Worm (Caenorhabditis elegans) whole organism, late embryonic: Measurements from ENCODE around the gene ntp-1.

Experiments
- C08G9.2 ChIP-seq: sonication (generic microtip); optimal IDR thresholded peaks from 2 replicates; lab custom pipeline; 2016; ENCODE audit warnings: mild to moderate bottlenecking, missing genetic modification characterization, moderate library complexity, missing compliant biosample characterization
- ama-1 ChIP-seq: fragments of 150-350 bp; optimal IDR thresholded peaks from 2 replicates; lab custom pipeline; 2014
- ceh-14 ChIP-seq: sonication (generic microtip); optimal IDR thresholded peaks from 2 replicates; lab custom pipeline; 2016; ENCODE audit warnings: missing genotype, missing genetic modification characterization, missing compliant biosample characterization
- ceh-18 ChIP-seq: sonication (generic microtip); optimal IDR thresholded peaks from 2 replicates; lab custom pipeline; 2016; ENCODE audit warnings: missing genetic modification characterization, missing compliant biosample characterization
- ceh-19 ChIP-seq: fragments of 200-800 bp; sonication (Bioruptor generic); optimal IDR thresholded peaks from 2 replicates; lab custom pipeline; 2018; ENCODE audit warnings: mild to moderate bottlenecking, missing genetic modification characterization, missing compliant biosample characterization
- ceh-2 ChIP-seq: sonication (generic microtip); optimal IDR thresholded peaks from 2 replicates; lab custom pipeline; 2016; ENCODE audit warnings: missing genotype, missing genetic modification characterization, missing compliant biosample characterization
- ceh-24 ChIP-seq: sonication (generic microtip); optimal IDR thresholded peaks from 2 replicates; lab custom pipeline; 2016; ENCODE audit warnings: mild to moderate bottlenecking, missing genetic modification characterization, missing compliant biosample characterization
- ceh-30 ChIP-seq: fragments of 150-350 bp; optimal IDR thresholded peaks from 2 replicates; lab custom pipeline; 2014; ENCODE audit warnings: missing biosample characterization, missing genetic modification characterization
- ceh-45 ChIP-seq: fragments of 200-800 bp; sonication (Bioruptor generic); IDR thresholded peaks from 2 replicates; pipeline ENCODE4 v1.3.6; 2022; ENCODE audit warnings: missing genetic modification reagents, missing genetic modification characterization, missing compliant biosample characterization
- ceh-6 ChIP-seq: fragments of 200-800 bp; sonication (Bioruptor generic); optimal IDR thresholded peaks from 2 replicates; lab custom pipeline; 2018; ENCODE audit warnings: mild to moderate bottlenecking, missing genetic modification characterization, missing compliant biosample characterization
- che-1 ChIP-seq: sonication (generic microtip); optimal IDR thresholded peaks from 2 replicates; lab custom pipeline; 2016; ENCODE audit warnings: mild to moderate bottlenecking, missing genetic modification characterization, missing compliant biosample characterization
- dve-1 ChIP-seq: sonication (generic microtip); optimal IDR thresholded peaks from 2 replicates; lab custom pipeline; 2017; ENCODE audit warnings: antibody characterized with exemption, mild to moderate bottlenecking, missing genetic modification characterization, missing compliant biosample characterization
- elt-2 ChIP-seq: sonication (generic microtip); optimal IDR thresholded peaks from 2 replicates; lab custom pipeline; 2016; ENCODE audit warnings: missing genetic modification reagents, missing genetic modification characterization, missing compliant biosample characterization
- ets-4 ChIP-seq: sonication (generic microtip); optimal IDR thresholded peaks from 2 replicates; lab custom pipeline; 2016; ENCODE audit warnings: missing genetic modification characterization, missing compliant biosample characterization
- eyg-1 ChIP-seq: sonication (generic microtip); optimal IDR thresholded peaks from 2 replicates; lab custom pipeline; 2016; ENCODE audit warnings: missing genotype, missing genetic modification characterization, missing compliant biosample characterization
- fax-1 ChIP-seq: sonication (generic microtip); optimal IDR thresholded peaks from 2 replicates; lab custom pipeline; 2016; ENCODE audit warnings: missing genotype, missing genetic modification characterization, missing compliant biosample characterization
- fkh-10 ChIP-seq: fragments of 150-350 bp; optimal IDR thresholded peaks from 2 replicates; lab custom pipeline; 2014; ENCODE audit warnings: missing biosample characterization, missing genetic modification reagents, missing genetic modification characterization
- fkh-6 ChIP-seq: sonication (generic microtip); optimal IDR thresholded peaks from 2 replicates; lab custom pipeline; 2016; ENCODE audit warnings: missing genetic modification characterization, missing compliant biosample characterization
- gmeb-2 ChIP-seq: sonication (generic microtip); optimal IDR thresholded peaks from 2 replicates; lab custom pipeline; 2016; ENCODE audit warnings: missing genetic modification characterization, inconsistent platforms, missing compliant biosample characterization
- hlh-13 ChIP-seq: fragments of 200-800 bp; sonication (Bioruptor generic); optimal IDR thresholded peaks from 2 replicates; lab custom pipeline; 2018; ENCODE audit warnings: mild to moderate bottlenecking, missing genetic modification characterization, missing compliant biosample characterization
- hlh-30 ChIP-seq: sonication (generic microtip); optimal IDR thresholded peaks from 2 replicates; lab custom pipeline; 2017; ENCODE audit warnings: antibody characterized with exemption, missing genetic modification characterization, missing compliant biosample characterization; ENCODE audit not compliant: insufficient read depth
- hlh-6 ChIP-seq: sonication (generic microtip); optimal IDR thresholded peaks from 2 replicates; lab custom pipeline; 2016; ENCODE audit warnings: missing genotype, missing genetic modification characterization, missing compliant biosample characterization
- hlh-8 ChIP-seq: sonication (generic microtip); optimal IDR thresholded peaks from 2 replicates; lab custom pipeline; 2016; ENCODE audit warnings: missing genotype, missing genetic modification characterization, missing compliant biosample characterization
- nhr-11 ChIP-seq: fragments of 150-350 bp; optimal IDR thresholded peaks from 2 replicates; lab custom pipeline; 2014; ENCODE audit warnings: missing biosample characterization, missing genetic modification characterization
- nhr-232 ChIP-seq: sonication (generic microtip); optimal IDR thresholded peaks from 2 replicates; lab custom pipeline; 2016; ENCODE audit warnings: missing genetic modification characterization, missing compliant biosample characterization
- npax-4 ChIP-seq: sonication (generic microtip); optimal IDR thresholded peaks from 2 replicates; lab custom pipeline; 2016; ENCODE audit warnings: missing genetic modification characterization, missing compliant biosample characterization
- odd-2 ChIP-seq: sonication (generic microtip); optimal IDR thresholded peaks from 2 replicates; lab custom pipeline; 2017; ENCODE audit warnings: antibody characterized with exemption, mild to moderate bottlenecking, missing genetic modification characterization, missing compliant biosample characterization
- pag-3 ChIP-seq: sonication (generic microtip); optimal IDR thresholded peaks from 2 replicates; lab custom pipeline; 2016; ENCODE audit warnings: missing compliant biosample characterization, missing genetic modification characterization, borderline replicate concordance
- pat-9 ChIP-seq: fragments of 200-800 bp; sonication (Bioruptor generic); optimal IDR thresholded peaks from 2 replicates; lab custom pipeline; 2018; ENCODE audit warnings: mild to moderate bottlenecking, missing genetic modification characterization, moderate library complexity, missing compliant biosample characterization
- pax-1 ChIP-seq: fragments of 150-350 bp; optimal IDR thresholded peaks from 2 replicates; lab custom pipeline; 2014; ENCODE audit warnings: missing biosample characterization, missing genetic modification characterization
- pha-2 ChIP-seq: sonication (generic microtip); optimal IDR thresholded peaks from 2 replicates; lab custom pipeline; 2017; ENCODE audit warnings: mild to moderate bottlenecking, missing genetic modification characterization, missing compliant biosample characterization
- pha-4 ChIP-seq: fragments of 150-350 bp; optimal IDR thresholded peaks from 2 replicates; lab custom pipeline; 2018; ENCODE audit warnings: missing biosample characterization, missing genetic modification reagents, missing genetic modification characterization
- sdc-2 ChIP-seq: sonication (generic microtip); optimal IDR thresholded peaks from 2 replicates; lab custom pipeline; 2016; ENCODE audit warnings: missing genotype, missing genetic modification characterization, missing compliant biosample characterization
- sox-4 ChIP-seq: sonication (generic microtip); optimal IDR thresholded peaks from 2 replicates; lab custom pipeline; 2017; ENCODE audit warnings: mild to moderate bottlenecking, missing genetic modification characterization, inconsistent platforms, missing compliant biosample characterization
- tbx-2 ChIP-seq: sonication (generic microtip); optimal IDR thresholded peaks from 2 replicates; lab custom pipeline; 2016; ENCODE audit warnings: missing genetic modification characterization, missing compliant biosample characterization
- tbx-7 ChIP-seq: sonication (generic microtip); optimal IDR thresholded peaks from 2 replicates; lab custom pipeline; 2016; ENCODE audit warnings: missing genotype, missing genetic modification characterization, missing compliant biosample characterization
- ttx-3 ChIP-seq: sonication (generic microtip); optimal IDR thresholded peaks from 2 replicates; lab custom pipeline; 2016; ENCODE audit warnings: missing genetic modification reagents, missing genetic modification characterization, missing compliant biosample characterization
- unc-3 ChIP-seq, 2 experiments: fragments of 200-800 bp in 1 of 2; sonication (Bioruptor generic) in 1 of 2; sonication (generic microtip) in 1 of 2; conservative IDR thresholded peaks in 1 of 2; optimal IDR thresholded peaks in 1 of 2; 2 replicates each; pipeline versions ENCODE4 v1.3.6 to Lab custom; 2016 to 2022; ENCODE audit warnings: missing compliant biosample characterization in 2 of 2, missing genetic modification characterization in 2 of 2, missing genetic modification reagents in 1 of 2
- unc-55 ChIP-seq: sonication (generic microtip); optimal IDR thresholded peaks from 2 replicates; lab custom pipeline; 2017; ENCODE audit warnings: missing biosample characterization, missing genetic modification reagents, missing genetic modification characterization
- unc-86 ChIP-seq: sonication (generic microtip); optimal IDR thresholded peaks from 2 replicates; lab custom pipeline; 2016; ENCODE audit warnings: missing genetic modification characterization, missing compliant biosample characterization

The ntp-1 gene

DNA sequence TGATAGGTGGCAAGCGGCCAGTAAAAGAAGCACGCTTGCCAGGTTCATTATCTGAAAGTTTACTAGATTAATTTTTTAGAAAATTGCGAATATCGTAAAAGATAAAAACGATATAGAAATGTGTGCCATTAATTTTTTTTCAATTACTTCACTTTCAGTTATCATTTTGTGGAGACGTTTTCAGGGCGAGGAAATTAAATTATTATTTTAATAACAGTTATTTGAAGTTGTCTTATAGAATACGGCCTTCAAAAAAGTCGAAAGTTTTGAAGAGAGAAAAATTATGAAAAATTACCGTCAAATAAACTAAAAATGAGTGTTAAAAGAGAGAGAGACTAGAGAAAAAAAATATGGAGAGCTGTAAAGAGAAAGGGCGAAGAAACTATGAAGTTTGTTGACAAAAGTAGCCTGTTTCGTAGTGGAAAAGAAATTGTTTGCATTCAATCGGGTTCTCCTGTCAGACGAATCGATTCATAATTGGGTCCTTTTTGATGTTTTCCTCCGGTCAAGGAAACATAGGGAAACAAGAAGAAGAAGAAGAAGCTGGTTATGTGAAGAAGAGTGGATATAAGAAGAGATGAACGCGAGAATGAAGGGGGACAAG is 40.1 kb upstream of the ntp-1 start, which contains the start of gene erp-44.2:
erp-44.2 (minus strand) TSS at position 51 of the 604 bp plus-strand sequence.
- TF ChIP-seq hlh-6, result no peak
- no peak for TF ChIP-seq pha-2
- no peak for TF ChIP-seq elt-2 (tag; lab: Kevin White, UChicago)
- no peak for TF ChIP-seq ets-4
- TF ChIP-seq unc-55 (GFP tag; lab: Kevin White, UChicago), result no peak
- TF ChIP-seq unc-3 (GFP tag; conservative IDR thresholded peaks at IDR 0.05; lab: Robert Waterston, UW), result no peak
- no peak for TF ChIP-seq unc-3 (tag; optimal IDR thresholded peaks at IDR 0.05; lab: Kevin White, UChicago)
- TF ChIP-seq ceh-18, result no peak
- no peak for TF ChIP-seq tbx-7 (tag; lab: Kevin White, UChicago)
- no peak for TF ChIP-seq nhr-11 (tag; lab: Kevin White, UChicago)
- no peak for TF ChIP-seq hlh-13 (GFP tag; lab: Kevin White, UChicago)

DNA sequence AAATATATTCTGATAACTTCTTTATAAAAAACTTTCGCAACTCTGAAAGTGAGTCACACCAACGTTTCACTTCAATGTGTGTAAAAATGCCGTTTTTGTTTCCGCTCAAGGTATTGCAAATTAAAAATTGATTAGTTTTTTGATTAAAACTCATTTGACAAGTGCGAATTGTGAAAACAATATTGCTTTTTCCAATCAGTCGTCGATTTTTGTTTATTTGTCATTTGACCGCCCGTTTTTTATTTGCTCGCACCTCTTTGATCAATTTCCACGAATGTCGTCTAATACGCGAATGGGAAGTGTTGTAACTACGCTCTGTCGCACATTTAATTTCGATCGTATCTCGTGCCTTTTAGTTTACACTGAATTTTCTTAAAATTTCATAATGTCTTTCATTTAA is 35.5 kb upstream of the ntp-1 start, which contains the start of gene mvb-12:
mvb-12 (plus strand) TSS at position 375 of the 400 bp plus-strand sequence.
- peak; percentile 29 for TF ChIP-seq hlh-30 (tag; lab: Kevin White, UChicago)
- TF ChIP-seq ceh-14 (tag; lab: Kevin White, UChicago), result peak; percentile 40
- TF ChIP-seq ceh-30 (tag; lab: Kevin White, UChicago), result no peak

DNA sequence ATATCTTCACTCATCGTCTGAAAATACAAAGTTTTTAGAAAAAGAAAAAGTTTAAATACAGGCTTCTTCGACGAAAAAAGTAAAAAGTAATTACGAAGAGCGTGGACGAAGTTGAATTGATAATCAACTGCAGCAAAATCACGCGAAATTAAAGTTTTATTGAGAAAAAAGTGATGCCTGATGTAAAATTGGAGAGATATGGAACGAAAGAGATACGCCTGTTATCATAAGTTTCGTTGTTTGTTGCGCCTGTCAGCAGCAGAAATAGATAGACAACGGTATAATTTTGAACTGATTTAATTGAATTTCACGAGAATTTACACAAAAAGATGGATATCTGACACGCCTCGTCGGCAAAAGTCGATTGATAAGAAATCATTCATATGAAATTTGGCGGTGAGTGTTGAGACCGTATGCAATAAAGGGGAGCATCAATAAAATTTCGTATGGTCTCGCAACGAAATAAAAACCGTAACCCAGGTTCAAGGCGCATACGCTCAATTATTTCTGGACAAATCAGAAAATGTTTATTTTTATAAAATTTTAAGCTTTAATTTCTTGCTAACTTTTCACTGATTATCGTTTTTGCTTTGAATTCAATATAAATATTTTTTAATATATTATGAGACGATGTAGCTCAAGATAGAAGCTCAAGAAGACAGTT is 34.8 kb upstream of the ntp-1 start, which contains the start of gene C06A6.4:
C06A6.4 (minus strand) TSS at position 24 of the 664 bp plus-strand sequence.
- TF ChIP-seq dve-1 (tag; lab: Kevin White, UChicago), result no peak
- no peak for TF ChIP-seq gmeb-2 (tag; lab: Kevin White, UChicago)
- no peak for TF ChIP-seq hlh-8
- no peak for TF ChIP-seq ttx-3 (tag; lab: Kevin White, UChicago)
- peak; percentile 2 for TF ChIP-seq elt-2 (tag; lab: Kevin White, UChicago)

DNA sequence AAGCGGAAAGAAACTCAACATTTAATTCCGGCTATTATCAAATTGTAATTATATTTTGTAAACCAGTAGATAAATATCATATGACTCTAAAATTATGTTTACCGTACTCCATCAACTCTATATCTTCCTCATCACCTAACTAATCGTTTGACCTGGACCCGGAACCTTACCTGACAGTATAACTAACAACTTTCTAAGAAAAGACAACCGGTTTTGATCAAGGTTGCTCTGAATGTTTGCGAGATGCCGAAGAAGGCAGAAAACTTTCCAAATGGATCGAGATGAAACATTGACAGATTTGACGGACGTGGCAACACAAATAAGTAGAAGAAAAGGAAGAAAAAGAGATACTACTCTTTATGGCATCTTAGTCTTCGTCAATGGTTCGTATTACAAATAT is 30.0 kb upstream of the ntp-1 start:
- TF ChIP-seq ceh-24 (no peak), C08G9.2 (no peak), che-1 (tag; lab: Kevin White, UChicago) (no peak), ceh-14 (tag; lab: Kevin White, UChicago) (no peak), odd-2 (tag; lab: Kevin White, UChicago) (no peak), ceh-2 (tag; lab: Kevin White, UChicago) (no peak), eyg-1 (tag; lab: Kevin White, UChicago) (no peak), tbx-2 (tag; lab: Kevin White, UChicago) (no peak), ama-1 (lab: Kevin White, UChicago) (no peak), sdc-2 (no peak), unc-55 (GFP tag; lab: Kevin White, UChicago) (no peak), pax-1 (tag; lab: Kevin White, UChicago) (no peak), nhr-232 (tag; lab: Kevin White, UChicago) (no peak), ttx-3 (tag; lab: Kevin White, UChicago) (no peak), ceh-6 (GFP tag; lab: Kevin White, UChicago) (no peak)
- TF ChIP-seq, all 69 proteins: peak for 0

DNA sequence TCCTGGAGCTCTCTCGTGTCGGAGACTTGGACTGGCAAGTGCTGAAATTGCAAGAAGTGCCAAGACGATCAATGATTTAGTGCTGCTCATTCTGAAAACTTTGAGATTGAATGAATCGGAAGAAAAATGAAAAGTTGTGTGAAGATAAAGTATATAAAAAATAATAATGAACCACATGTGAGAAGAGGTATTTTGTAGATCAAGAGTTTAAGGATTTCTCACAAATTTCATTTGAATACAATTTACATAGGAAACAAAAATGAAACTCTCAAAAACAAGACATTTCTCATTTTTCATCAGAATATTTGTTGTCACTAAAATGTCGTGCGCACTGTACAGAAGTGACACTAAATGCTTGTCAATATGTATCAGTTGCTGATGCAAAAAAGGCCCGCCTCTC is 27.9 kb upstream of the ntp-1 start, which contains the start of gene T14A8.2:
T14A8.2 (minus strand) TSS at position 101 of the 400 bp plus-strand sequence.
- TF ChIP-seq ceh-45 (GFP tag; lab: Robert Waterston, UW), result no peak
- TF ChIP-seq unc-86 (tag; lab: Kevin White, UChicago), result no peak
- TF ChIP-seq hlh-13 (GFP tag; lab: Kevin White, UChicago), result no peak
- TF ChIP-seq fax-1 (tag; lab: Kevin White, UChicago), result no peak
- no peak for TF ChIP-seq elt-2 (tag; lab: Kevin White, UChicago)
- TF ChIP-seq ceh-19 (GFP tag; lab: Kevin White, UChicago), result no peak
- TF ChIP-seq ceh-14 (tag; lab: Kevin White, UChicago), result no peak
- TF ChIP-seq unc-3 (GFP tag; conservative IDR thresholded peaks at IDR 0.05; lab: Robert Waterston, UW), result no peak
- TF ChIP-seq unc-3 (tag; optimal IDR thresholded peaks at IDR 0.05; lab: Kevin White, UChicago), result no peak
- no peak for TF ChIP-seq pat-9
- TF ChIP-seq sdc-2, result no peak
- no peak for TF ChIP-seq fkh-10 (GFP tag; lab: Kevin White, UChicago)
- TF ChIP-seq sox-4 (tag; lab: Kevin White, UChicago), result no peak
- no peak for TF ChIP-seq fkh-6 (tag; lab: Kevin White, UChicago)
- no peak for TF ChIP-seq pha-4 (tag; lab: Kevin White, UChicago)
- no peak for TF ChIP-seq ceh-2 (tag; lab: Kevin White, UChicago)
- TF ChIP-seq pag-3, result no peak
- no peak for TF ChIP-seq npax-4 (tag; lab: Kevin White, UChicago)
